Fruit fly (Drosophila melanogaster): Measurements from ENCODE around the gene up.

The up gene

dm6 chrX:13624334-13625079 lies 22.1 kb upstream of the up start, which contains the start of the genes CG2691 and NFAT (continued):
- TF ChIP-seq CrebB (tag; optimal IDR thresholded peaks at IDR 0.05) (no peak), dati (GFP tag; IDR thresholded peaks at IDR 0.05) (no peak), Doc3 (GFP tag; IDR thresholded peaks at IDR 0.05; ENCODE audit: partially characterized antibody) (peak; percentile 56; the same call in 1 of the 3 replicates), CG6765 (GFP tag; optimal IDR thresholded peaks at IDR 0.05) (no peak), cad (GFP tag; optimal IDR thresholded peaks at IDR 0.05) (no peak), sens (GFP tag) (peak; percentile 79), CG9932 (GFP tag; IDR thresholded peaks at IDR 0.05) (no peak; the same call in 1 of the 2 replicates), prd (optimal IDR thresholded peaks at IDR 0.05) (no peak), prd (GFP tag; IDR thresholded peaks at IDR 0.05) (no peak), amos (GFP tag; IDR thresholded peaks at IDR 0.05; ENCODE audit: partially characterized antibody) (peak; percentile 69; the same call in 1 of the 2 replicates), CG3838 (GFP tag; optimal IDR thresholded peaks at IDR 0.05) (no peak), klu (GFP tag; IDR thresholded peaks at IDR 0.05) (no peak), cas (GFP tag; IDR thresholded peaks at IDR 0.05) (no peak), Dref (GFP tag; IDR thresholded peaks at IDR 0.05) (peak; percentile 94), Hr3 (GFP tag; optimal IDR thresholded peaks at IDR 0.05) (no peak), org-1 (GFP tag; optimal IDR thresholded peaks at IDR 0.05) (no peak), MBD-R2 (GFP tag; IDR thresholded peaks at IDR 0.05) (no peak; the same call in 1 of the 2 replicates), CG32767 (GFP tag; IDR thresholded peaks at IDR 0.05) (no peak), CG2875 (GFP tag; optimal IDR thresholded peaks at IDR 0.05) (no peak), zfh2 (GFP tag; optimal IDR thresholded peaks at IDR 0.05) (no peak), CG8924 (tag; optimal IDR thresholded peaks at IDR 0.05) (peak; percentile 87), Abd-B (GFP tag; optimal IDR thresholded peaks at IDR 0.05) (no peak), sisA (GFP tag; IDR thresholded peaks at IDR 0.05) (no peak), Hr78 (GFP tag; optimal IDR thresholded peaks at IDR 0.05) (no peak), CG10366 (GFP tag; IDR thresholded peaks at IDR 0.05) (no peak), sc (optimal IDR thresholded peaks at IDR 0.05) (no peak), sc (GFP tag; optimal IDR thresholded peaks at IDR 0.05) (no peak), twi (tag; optimal IDR thresholded peaks at IDR 0.05) (peak; percentile 5), pita (GFP tag; optimal IDR thresholded peaks at IDR 0.05) (peak; percentile 78), CG9437 (GFP tag; optimal IDR thresholded peaks at IDR 0.05) (no peak), Vsx1 (GFP tag; optimal IDR thresholded peaks at IDR 0.05) (no peak), CG13287 (GFP tag; IDR thresholded peaks at IDR 0.05; ENCODE audit: partially characterized antibody) (peak; percentile 69), otp (GFP tag; IDR thresholded peaks at IDR 0.05) (no peak), CG12659 (GFP tag; optimal IDR thresholded peaks at IDR 0.05) (peak; percentile 55), CG42726 (GFP tag; IDR thresholded peaks at IDR 0.05; ENCODE audit: partially characterized antibody) (no peak), CG7372 (GFP tag; IDR thresholded peaks at IDR 0.05) (no peak), CG13624 (GFP tag; optimal IDR thresholded peaks at IDR 0.05) (peak; percentile 17), CG12219 (GFP tag; optimal IDR thresholded peaks at IDR 0.05) (no peak), CG12744 (GFP tag; optimal IDR thresholded peaks at IDR 0.05) (no peak), CG15514 (GFP tag; optimal IDR thresholded peaks at IDR 0.05) (peak; percentile 93), CG18764 (GFP tag; optimal IDR thresholded peaks at IDR 0.05) (no peak), h (optimal IDR thresholded peaks at IDR 0.05) (no peak), jumu (GFP tag; optimal IDR thresholded peaks at IDR 0.05) (no peak), fru (optimal IDR thresholded peaks at IDR 0.05) (no peak), PHDP (tag; optimal IDR thresholded peaks at IDR 0.05) (no peak), psq (GFP tag; optimal IDR thresholded peaks at IDR 0.05) (no peak), Oaz (GFP tag; IDR thresholded peaks at IDR 0.05) (no peak), Hey (tag; optimal IDR thresholded peaks at IDR 0.05) (no peak), bab2 (GFP tag; optimal IDR thresholded peaks at IDR 0.05) (no peak), Aef1 (GFP tag; IDR thresholded peaks at IDR 0.05) (no peak), grau (tag; optimal IDR thresholded peaks at IDR 0.05) (no peak), tx (GFP tag; optimal IDR thresholded peaks at IDR 0.05) (no peak)
